Worm (Caenorhabditis elegans) whole organism, L3 larva: ENCODE data around the gene srd-59.

Experiments
- aly-2 ChIP-seq: fragments of 150-350 bp; optimal IDR thresholded peaks from 2 replicates; lab custom pipeline; 2014; ENCODE audit warnings: missing biosample characterization, missing genetic modification characterization
- ama-1 ChIP-seq: fragments of 150-350 bp; optimal IDR thresholded peaks from 2 replicates; lab custom pipeline; 2018
- egl-27 ChIP-seq: sonication (generic microtip); optimal IDR thresholded peaks from 4 replicates; lab custom pipeline; 2017; ENCODE audit warnings: missing biosample characterization, missing genetic modification reagents, missing genetic modification characterization
- lin-15B ChIP-seq: fragments of 150-350 bp; optimal IDR thresholded peaks from 2 replicates; lab custom pipeline; 2014; ENCODE audit warnings: missing biosample characterization, missing genetic modification characterization
- mdl-1 ChIP-seq: fragments of 150-350 bp; optimal IDR thresholded peaks from 2 replicates; lab custom pipeline; 2014; ENCODE audit warnings: missing biosample characterization, missing genetic modification characterization
- nfya-1 ChIP-seq: sonication (generic microtip); optimal IDR thresholded peaks from 2 replicates; lab custom pipeline; 2017; ENCODE audit warnings: missing genetic modification characterization, mild to moderate bottlenecking, missing compliant biosample characterization, antibody characterized with exemption, moderate library complexity; ENCODE audit not compliant: insufficient read depth
- nhr-237 ChIP-seq: fragments of 150-350 bp; optimal IDR thresholded peaks from 2 replicates; lab custom pipeline; 2014; ENCODE audit warnings: missing biosample characterization, missing genetic modification characterization
- nhr-28 ChIP-seq: fragments of 150-350 bp; optimal IDR thresholded peaks from 2 replicates; lab custom pipeline; 2014; ENCODE audit warnings: missing biosample characterization, missing genetic modification characterization
- nhr-76 ChIP-seq: fragments of 150-350 bp; sonication (generic microtip); optimal IDR thresholded peaks from 5 replicates; lab custom pipeline; 2014; ENCODE audit warnings: missing biosample characterization, missing genetic modification characterization
- ztf-4 ChIP-seq: fragments of 150-350 bp; optimal IDR thresholded peaks from 2 replicates; lab custom pipeline; 2014; ENCODE audit warnings: missing biosample characterization, missing genetic modification characterization

DNA sequence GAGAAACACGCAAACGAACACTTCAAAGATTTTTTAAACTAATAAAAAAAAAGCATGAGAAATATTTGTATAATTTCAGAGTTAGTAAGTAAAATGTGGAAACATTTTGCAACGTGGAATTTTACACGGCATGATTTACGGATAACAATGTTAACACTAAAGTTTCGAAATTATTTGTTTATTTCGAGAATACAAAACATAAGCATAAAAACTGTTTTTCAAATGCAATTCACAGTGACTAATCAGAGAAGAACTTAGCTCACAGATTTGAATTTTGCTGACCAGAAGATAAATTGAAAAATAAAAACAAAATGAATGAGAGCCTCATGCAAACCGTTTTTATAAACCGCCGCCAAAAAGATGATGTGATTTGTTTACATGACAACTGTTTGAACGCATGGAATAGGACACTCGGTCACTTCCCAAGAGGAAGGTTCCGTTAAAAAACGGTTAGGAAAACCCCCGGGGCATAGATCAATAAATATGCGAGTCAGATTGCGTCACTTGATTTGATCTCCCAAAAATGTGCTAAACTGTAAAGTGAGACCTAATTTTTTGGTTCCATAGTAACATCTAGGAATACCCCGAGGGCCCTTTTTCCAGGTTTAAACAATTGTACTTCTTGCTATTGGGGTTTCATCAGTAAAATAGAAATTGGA, 20.5 kb downstream of the srd-59 start, which contains the start of gene clh-3:
- no peak for TF ChIP-seq nhr-76 (tag; lab: Kevin White, UChicago)
- no peak for TF ChIP-seq mdl-1 (tag; lab: Kevin White, UChicago)
- no peak for TF ChIP-seq nhr-28 (tag; lab: Kevin White, UChicago)
- no peak for TF ChIP-seq egl-27 (tag; lab: Kevin White, UChicago)
- no peak for TF ChIP-seq nfya-1 (tag; lab: Kevin White, UChicago)
- TF ChIP-seq ztf-4 (tag; lab: Kevin White, UChicago), result no peak
- TF ChIP-seq lin-15B (tag; lab: Kevin White, UChicago), result no peak
- TF ChIP-seq ama-1, result no peak
- no peak for TF ChIP-seq aly-2 (tag; lab: Kevin White, UChicago)
- TF ChIP-seq nhr-237 (tag; lab: Kevin White, UChicago), result no peak
